Worm (Caenorhabditis elegans): ENCODE data around the gene Y38H6C.18.

Y38H6C.18 gene

DNA sequence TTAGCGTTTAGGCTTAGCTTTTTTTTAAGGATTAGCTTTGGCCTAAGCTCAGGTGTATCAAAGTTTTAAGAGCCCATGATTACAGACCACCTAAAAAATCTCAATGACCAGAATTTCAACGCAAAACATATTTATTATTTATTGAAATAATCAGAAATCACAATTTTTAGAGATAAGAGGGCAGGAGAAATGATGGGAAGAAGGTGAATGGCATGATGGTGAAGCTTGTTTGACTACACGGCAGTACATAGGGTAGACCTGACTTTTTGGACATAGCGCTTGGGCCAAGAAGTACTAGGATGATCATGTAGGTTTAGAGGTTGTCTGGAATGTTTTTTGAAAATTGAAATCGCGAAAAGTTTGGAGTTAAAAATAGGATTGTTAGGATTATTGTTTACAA is 47.3 kb downstream of the Y38H6C.18 start:
- no peak for TF ChIP-seq mel-28 (tag; optimal IDR thresholded peaks at IDR 0.05; ENCODE audit: borderline replicate concordance)
- peak; percentile 23 for TF ChIP-seq nhr-80 (tag; optimal IDR thresholded peaks at IDR 0.05)
- TF ChIP-seq ccch-3 (GFP tag; optimal IDR thresholded peaks at IDR 0.05): no peak
- TF ChIP-seq let-607 (tag; optimal IDR thresholded peaks at IDR 0.05): peak in 1 of 2 experiments; percentile 12

DNA sequence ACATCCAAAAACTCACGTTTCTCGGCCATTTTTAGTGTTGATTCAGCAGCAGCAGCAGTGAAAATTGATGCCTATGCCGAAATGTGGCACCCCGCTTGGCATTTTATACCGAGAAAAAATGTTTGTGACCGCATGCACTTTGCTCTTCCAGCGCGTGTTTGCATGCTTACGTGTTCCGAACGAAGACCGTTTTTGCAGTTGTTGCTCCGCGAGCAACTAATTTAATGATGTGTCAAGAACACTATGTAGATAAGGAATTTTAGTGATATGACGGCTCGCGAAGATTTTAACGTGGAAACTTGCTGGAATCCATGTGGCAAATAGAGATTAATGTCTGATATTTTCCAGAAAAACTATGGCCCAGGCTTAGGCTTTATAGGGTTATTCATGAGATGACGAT is 48.0 kb downstream of the Y38H6C.18 start, which contains the start of gene dct-16:
TSS of gene dct-16 (minus strand) at position 78 of the 400 bp plus-strand sequence.
- TF ChIP-seq ztf-26 (tag; optimal IDR thresholded peaks at IDR 0.05) (no peak), tbp1 (GFP tag; optimal IDR thresholded peaks at IDR 0.05) (peak; percentile 41), ztf-22 (GFP tag; optimal IDR thresholded peaks at IDR 0.05) (peak; percentile 26), lsl-1 (GFP tag; optimal IDR thresholded peaks at IDR 0.05) (no peak), ceh-91 (GFP tag; IDR thresholded peaks at IDR 0.05) (no peak), F23B12.7 (tag; optimal IDR thresholded peaks at IDR 0.05; ENCODE audit: insufficient read depth) (no peak), unc-130 (GFP tag; optimal IDR thresholded peaks at IDR 0.05) (no peak), attf-3 (GFP tag; conservative IDR thresholded peaks at IDR 0.05) (no peak), ztf-6 (GFP tag; IDR thresholded peaks at IDR 0.05) (no peak), F22D6.2 (tag; optimal IDR thresholded peaks at IDR 0.05) (no peak), ztf-3 (GFP tag; optimal IDR thresholded peaks at IDR 0.05) (no peak), rpc-1 (optimal IDR thresholded peaks at IDR 0.05) (no peak), rpc-1 (tag; optimal IDR thresholded peaks at IDR 0.05) (no peak), F33H1.4 (GFP tag; IDR thresholded peaks at IDR 0.05) (no peak), bed-2 (GFP tag; IDR thresholded peaks at IDR 0.05) (no peak), ceh-40 (GFP tag; IDR thresholded peaks at IDR 0.05) (no peak), hlh-12 (tag; optimal IDR thresholded peaks at IDR 0.05) (no peak), ekl-4 (GFP tag; IDR thresholded peaks at IDR 0.05) (0 out of 2 replicates have a peak, but pooled peaks have one; percentile 36), atf-7 (tag; optimal IDR thresholded peaks at IDR 0.05) (peak; percentile 37), nhr-80 (tag; optimal IDR thresholded peaks at IDR 0.05) (peak; percentile 96), nhr-90 (tag; optimal IDR thresholded peaks at IDR 0.05) (peak; percentile 44), Y67H2A.10 (GFP tag; conservative IDR thresholded peaks at IDR 0.05) (no peak), sptf-2 (GFP tag; optimal IDR thresholded peaks at IDR 0.05) (no peak), mcd-1 (GFP tag; IDR thresholded peaks at IDR 0.05) (0 out of 2 replicates have a peak, but pooled peaks have one; percentile 19), madf-8 (GFP tag; conservative IDR thresholded peaks at IDR 0.05) (no peak), cebp-1 (GFP tag; IDR thresholded peaks at IDR 0.05) (no peak), cebp-1 (tag; optimal IDR thresholded peaks at IDR 0.05) (no peak), xnd-1 (tag; optimal IDR thresholded peaks at IDR 0.05) (no peak), T07F8.4 (tag; optimal IDR thresholded peaks at IDR 0.05) (no peak), sdz-38 (tag; optimal IDR thresholded peaks at IDR 0.05) (no peak), nhr-179 (tag; optimal IDR thresholded peaks at IDR 0.05) (no peak), F52B5.7 (tag; optimal IDR thresholded peaks at IDR 0.05) (no peak), attf-6 (GFP tag; IDR thresholded peaks at IDR 0.05) (no peak), nfyb-1 (GFP tag; IDR thresholded peaks at IDR 0.05) (peak; percentile 69; the same call in 1 of the 2 replicates), B0019.2 (GFP tag; conservative IDR thresholded peaks at IDR 0.05) (no peak), B0336.3 (GFP tag; IDR thresholded peaks at IDR 0.05) (no peak), madf-6 (GFP tag; IDR thresholded peaks at IDR 0.05) (no peak), dox-1 (GFP tag; IDR thresholded peaks at IDR 0.05) (no peak), Y95B8A.8 (GFP tag; IDR thresholded peaks at IDR 0.05) (no peak), hmg-1.2 (GFP tag; IDR thresholded peaks at IDR 0.05) (no peak), Y56A3A.18 (GFP tag; IDR thresholded peaks at IDR 0.05) (no peak), tbx-9 (tag; optimal IDR thresholded peaks at IDR 0.05; ENCODE audit: borderline replicate concordance) (no peak), mes-4 (tag; optimal IDR thresholded peaks at IDR 0.05) (no peak), F37B4.10 (GFP tag; IDR thresholded peaks at IDR 0.05) (no peak), nhr-120 (GFP tag; IDR thresholded peaks at IDR 0.05) (no peak), fkh-3 (tag; optimal IDR thresholded peaks at IDR 0.05) (no peak)
